Fruit fly (Drosophila melanogaster) whole organism, embryonic: ENCODE results near the gene Zpr1.

Experiments
- Abd-B ChIP-seq: fragments of 200-800 bp; sonication (Bioruptor generic); optimal IDR thresholded peaks from 2 replicates; lab custom pipeline; 2018; ENCODE audit warnings: missing biosample characterization, mild to moderate bottlenecking, missing genetic modification characterization, moderate library complexity
- Atf6 ChIP-seq: fragments of 200-800 bp; sonication (Bioruptor generic); IDR thresholded peaks from 2 replicates; pipeline ENCODE4 v1.3.6; 2022; ENCODE audit warnings: missing biosample characterization, missing genetic modification characterization
- CG10959 ChIP-seq: fragments of 200-800 bp; sonication (Bioruptor generic); IDR thresholded peaks from 2 replicates; pipeline ENCODE4 v1.3.6; 2022; ENCODE audit warnings: missing biosample characterization, missing genetic modification characterization
- CG11085 ChIP-seq: fragments of 200-800 bp; sonication (Bioruptor generic); IDR thresholded peaks from 2 replicates; pipeline ENCODE4 v1.3.6; 2022; ENCODE audit warnings: missing biosample characterization, missing genetic modification characterization
- CG12219 ChIP-seq: fragments of 200-800 bp; sonication (Bioruptor generic); optimal IDR thresholded peaks from 3 replicates; lab custom pipeline; 2018; ENCODE audit warnings: missing biosample characterization, mild to moderate bottlenecking, missing genetic modification characterization
- CG12744 ChIP-seq: fragments of 200-800 bp; sonication (Bioruptor generic); optimal IDR thresholded peaks from 2 replicates; lab custom pipeline; 2016; ENCODE audit warnings: missing biosample characterization, missing genetic modification characterization
- CG13424 ChIP-seq: fragments of 200-800 bp; sonication (Bioruptor generic); optimal IDR thresholded peaks from 2 replicates; lab custom pipeline; 2019; ENCODE audit warnings: missing biosample characterization, mild to moderate bottlenecking, missing genetic modification characterization, moderate library complexity
- CG17361 ChIP-seq: fragments of 200-800 bp; sonication (Bioruptor generic); IDR thresholded peaks from 3 replicates; pipeline ENCODE4 v1.3.6; 2022; ENCODE audit warnings: missing biosample characterization, missing genetic modification characterization
- CG17612 ChIP-seq: fragments of 200-800 bp; sonication (Bioruptor generic); IDR thresholded peaks from 2 replicates; pipeline ENCODE4 v1.3.6; 2022; ENCODE audit warnings: missing biosample characterization, missing genetic modification characterization
- CG18011 ChIP-seq: fragments of 200-800 bp; sonication (Bioruptor generic); optimal IDR thresholded peaks from 2 replicates; lab custom pipeline; 2017; ENCODE audit warnings: missing biosample characterization, missing genetic modification characterization, mild to moderate bottlenecking, moderate library complexity, missing genotype
- CG2199 ChIP-seq: fragments of 200-800 bp; sonication (Bioruptor generic); IDR thresholded peaks from 3 replicates; pipeline ENCODE4 v1.3.6; 2022; ENCODE audit warnings: missing biosample characterization, missing genetic modification characterization
- CG2889 ChIP-seq: fragments of 200-800 bp; sonication (Bioruptor generic); IDR thresholded peaks from 3 replicates; pipeline ENCODE4 v1.3.6; 2022; ENCODE audit warnings: missing biosample characterization, missing genetic modification characterization
- CG30020 ChIP-seq: fragments of 200-800 bp; optimal IDR thresholded peaks from 2 replicates; lab custom pipeline; 2019; ENCODE audit warnings: missing biosample characterization, mild to moderate bottlenecking, missing genetic modification characterization, moderate library complexity
- CG4707 ChIP-seq: fragments of 200-800 bp; sonication (Bioruptor generic); optimal IDR thresholded peaks from 2 replicates; lab custom pipeline; 2018; ENCODE audit warnings: missing biosample characterization, mild to moderate bottlenecking, missing genetic modification characterization, moderate library complexity
- CG6272 ChIP-seq: fragments of 200-800 bp; sonication (Bioruptor generic); IDR thresholded peaks from 2 replicates; pipeline ENCODE4 v1.3.6; 2022; ENCODE audit warnings: missing biosample characterization, missing genetic modification characterization
- CG6813 ChIP-seq: fragments of 200-800 bp; sonication (Bioruptor generic); optimal IDR thresholded peaks from 2 replicates; lab custom pipeline; 2017; ENCODE audit warnings: missing biosample characterization, missing genetic modification characterization, mild to moderate bottlenecking, moderate library complexity, missing genetic modification reagents
- CG7839 ChIP-seq: fragments of 200-800 bp; sonication (Bioruptor generic); optimal IDR thresholded peaks from 3 replicates; lab custom pipeline; 2018; ENCODE audit warnings: missing biosample characterization, mild to moderate bottlenecking, missing genetic modification characterization, moderate library complexity
- CG8281 ChIP-seq: fragments of 200-800 bp; sonication (Bioruptor generic); optimal IDR thresholded peaks from 2 replicates; lab custom pipeline; 2018; ENCODE audit warnings: missing biosample characterization, mild to moderate bottlenecking, missing genetic modification characterization, moderate library complexity
- CG8478 ChIP-seq: fragments of >200 bp; optimal IDR thresholded peaks from 2 replicates; lab custom pipeline; 2018
- CkIIα-i1 ChIP-seq: fragments of 200-800 bp; sonication (Bioruptor generic); IDR thresholded peaks from 2 replicates; pipeline ENCODE4 v1.3.6; 2022; ENCODE audit warnings: missing biosample characterization, missing genetic modification characterization
- Dbx ChIP-seq: fragments of 200-800 bp; sonication (Bioruptor generic); IDR thresholded peaks from 3 replicates; pipeline ENCODE4 v1.3.6; 2022; ENCODE audit warnings: missing biosample characterization, missing genetic modification characterization
- Dref ChIP-seq: fragments of 200-800 bp; sonication (Bioruptor generic); IDR thresholded peaks from 2 replicates; pipeline ENCODE4 v1.3.6; 2022; ENCODE audit warnings: missing biosample characterization, missing genetic modification characterization
- Elba2 ChIP-seq: fragments of 200-800 bp; sonication (Bioruptor generic); optimal IDR thresholded peaks from 3 replicates; lab custom pipeline; 2016; ENCODE audit warnings: missing biosample characterization, missing genetic modification characterization
- HLH4C ChIP-seq: fragments of 200-800 bp; sonication (Bioruptor generic); IDR thresholded peaks from 3 replicates; pipeline ENCODE4 v1.3.6; 2022; ENCODE audit warnings: missing biosample characterization, missing genetic modification characterization; ENCODE audit not compliant: partially characterized antibody
- Lhr ChIP-seq: fragments of 200-800 bp; sonication (Bioruptor generic); optimal IDR thresholded peaks from 3 replicates; lab custom pipeline; 2017; ENCODE audit warnings: mild to moderate bottlenecking, missing biosample characterization, missing genetic modification reagents, missing genetic modification characterization
- Lpt ChIP-seq: fragments of >200 bp; optimal IDR thresholded peaks from 2 replicates; lab custom pipeline; 2018; ENCODE audit warnings: missing biosample characterization, missing genetic modification characterization
- MTF-1 ChIP-seq: fragments of 200-800 bp; sonication (Bioruptor generic); optimal IDR thresholded peaks from 2 replicates; lab custom pipeline; 2018; ENCODE audit warnings: missing biosample characterization, mild to moderate bottlenecking, missing genetic modification characterization, borderline replicate concordance
- Nf-YB ChIP-seq: fragments of 200-800 bp; sonication (Bioruptor generic); optimal IDR thresholded peaks from 3 replicates; lab custom pipeline; 2019; ENCODE audit warnings: missing biosample characterization, mild to moderate bottlenecking, missing genetic modification characterization, moderate library complexity
- Oaz ChIP-seq: fragments of 200-800 bp; sonication (Bioruptor generic); IDR thresholded peaks from 2 replicates; pipeline ENCODE4 v1.3.6; 2022; ENCODE audit warnings: missing biosample characterization, missing genetic modification characterization
- Poxn ChIP-seq: fragments of 200-800 bp; sonication (Bioruptor generic); IDR thresholded peaks from 2 replicates; pipeline ENCODE4 v1.3.6; 2022; ENCODE audit warnings: missing biosample characterization, missing genetic modification characterization
- Sox100B ChIP-seq: fragments of 200-800 bp; sonication (Bioruptor generic); optimal IDR thresholded peaks from 3 replicates; lab custom pipeline; 2018; ENCODE audit warnings: missing biosample characterization, mild to moderate bottlenecking, missing genetic modification characterization
- ara ChIP-seq: fragments of 200-800 bp; sonication (Bioruptor generic); IDR thresholded peaks from 2 replicates; pipeline ENCODE4 v1.3.6; 2022; ENCODE audit warnings: missing biosample characterization, missing genetic modification characterization
- bcd ChIP-seq: fragments of 200-800 bp; sonication (Bioruptor generic); optimal IDR thresholded peaks from 2 replicates; lab custom pipeline; 2017; ENCODE audit warnings: missing biosample characterization, mild to moderate bottlenecking, missing genetic modification characterization
- bsh ChIP-seq, 2 experiments: fragments of 200-800 bp; sonication (Bioruptor generic); optimal IDR thresholded peaks; 2 replicates each; lab custom pipeline; 2017 to 2018; ENCODE audit warnings: mild to moderate bottlenecking in 2 of 2, missing biosample characterization in 2 of 2, missing genetic modification characterization in 2 of 2, moderate library complexity in 1 of 2
- cato ChIP-seq: fragments of 200-800 bp; sonication (Bioruptor generic); optimal IDR thresholded peaks from 2 replicates; lab custom pipeline; 2016; ENCODE audit warnings: missing biosample characterization, missing genetic modification characterization, borderline replicate concordance
- chif ChIP-seq, 2 experiments: fragments of 200-800 bp; sonication (Bioruptor generic); optimal IDR thresholded peaks; 3 replicates each; lab custom pipeline; 2016; ENCODE audit warnings: missing biosample characterization in 2 of 2, missing genetic modification characterization in 2 of 2
- crol ChIP-seq: fragments of 200-800 bp; sonication (Bioruptor generic); IDR thresholded peaks from 2 replicates; pipeline ENCODE4 v1.3.6; 2022; ENCODE audit warnings: missing biosample characterization, missing genetic modification characterization
- fru ChIP-seq: fragments of >200 bp; optimal IDR thresholded peaks from 2 replicates; lab custom pipeline; 2017
- fu2 ChIP-seq: fragments of 200-800 bp; sonication (Bioruptor generic); optimal IDR thresholded peaks from 2 replicates; lab custom pipeline; 2016; ENCODE audit warnings: missing biosample characterization, missing genetic modification characterization
- hb ChIP-seq: fragments of 200-800 bp; sonication (Bioruptor generic); IDR thresholded peaks from 3 replicates; pipeline ENCODE4 v1.3.6; 2022; ENCODE audit warnings: missing biosample characterization, missing genetic modification characterization; ENCODE audit not compliant: partially characterized antibody
- kay ChIP-seq: fragments of 200-800 bp; sonication (Bioruptor generic); optimal IDR thresholded peaks from 2 replicates; lab custom pipeline; 2016; ENCODE audit warnings: missing biosample characterization, missing genetic modification characterization
- ken ChIP-seq: fragments of 200-800 bp; sonication (Bioruptor generic); IDR thresholded peaks from 3 replicates; pipeline ENCODE4 v1.3.6; 2022; ENCODE audit warnings: missing biosample characterization, missing genetic modification characterization
- luna ChIP-seq: fragments of 200-800 bp; sonication (Bioruptor generic); optimal IDR thresholded peaks from 2 replicates; lab custom pipeline; 2016; ENCODE audit warnings: missing biosample characterization, missing genetic modification characterization
- mld ChIP-seq: fragments of 200-800 bp; sonication (Bioruptor generic); IDR thresholded peaks from 3 replicates; pipeline ENCODE4 v1.3.6; 2022; ENCODE audit warnings: missing biosample characterization, missing genetic modification characterization; ENCODE audit not compliant: partially characterized antibody
- psq ChIP-seq: fragments of 200-800 bp; sonication (Bioruptor generic); optimal IDR thresholded peaks from 2 replicates; lab custom pipeline; 2017; ENCODE audit warnings: missing biosample characterization, missing genetic modification characterization
- rib ChIP-seq: fragments of 200-800 bp; sonication (Bioruptor generic); IDR thresholded peaks from 2 replicates; pipeline ENCODE4 v1.3.6; 2022; ENCODE audit warnings: missing biosample characterization, missing genetic modification characterization
- sens-2 ChIP-seq: fragments of 200-800 bp; sonication (Bioruptor generic); IDR thresholded peaks from 2 replicates; pipeline ENCODE4 v1.3.6; 2022; ENCODE audit warnings: missing biosample characterization, missing genetic modification characterization
- tll ChIP-seq, 2 experiments: fragments of 200-800 bp in 1 of 2; fragments of >200 bp in 1 of 2; sonication (Bioruptor generic) in 1 of 2; optimal IDR thresholded peaks; 2 replicates each; lab custom pipeline; 2017 to 2019; ENCODE audit warnings: missing biosample characterization in 2 of 2, missing genetic modification characterization in 2 of 2, mild to moderate bottlenecking in 1 of 2, moderate library complexity in 1 of 2
- trem ChIP-seq: fragments of 200-800 bp; optimal IDR thresholded peaks from 3 replicates; lab custom pipeline; 2019; ENCODE audit warnings: missing biosample characterization, mild to moderate bottlenecking, missing genetic modification characterization, moderate library complexity
- wdn ChIP-seq: fragments of 200-800 bp; sonication (Bioruptor generic); IDR thresholded peaks from 2 replicates; pipeline ENCODE4 v1.3.6; 2022; ENCODE audit warnings: missing biosample characterization, missing genetic modification characterization

Gene Zpr1

DNA sequence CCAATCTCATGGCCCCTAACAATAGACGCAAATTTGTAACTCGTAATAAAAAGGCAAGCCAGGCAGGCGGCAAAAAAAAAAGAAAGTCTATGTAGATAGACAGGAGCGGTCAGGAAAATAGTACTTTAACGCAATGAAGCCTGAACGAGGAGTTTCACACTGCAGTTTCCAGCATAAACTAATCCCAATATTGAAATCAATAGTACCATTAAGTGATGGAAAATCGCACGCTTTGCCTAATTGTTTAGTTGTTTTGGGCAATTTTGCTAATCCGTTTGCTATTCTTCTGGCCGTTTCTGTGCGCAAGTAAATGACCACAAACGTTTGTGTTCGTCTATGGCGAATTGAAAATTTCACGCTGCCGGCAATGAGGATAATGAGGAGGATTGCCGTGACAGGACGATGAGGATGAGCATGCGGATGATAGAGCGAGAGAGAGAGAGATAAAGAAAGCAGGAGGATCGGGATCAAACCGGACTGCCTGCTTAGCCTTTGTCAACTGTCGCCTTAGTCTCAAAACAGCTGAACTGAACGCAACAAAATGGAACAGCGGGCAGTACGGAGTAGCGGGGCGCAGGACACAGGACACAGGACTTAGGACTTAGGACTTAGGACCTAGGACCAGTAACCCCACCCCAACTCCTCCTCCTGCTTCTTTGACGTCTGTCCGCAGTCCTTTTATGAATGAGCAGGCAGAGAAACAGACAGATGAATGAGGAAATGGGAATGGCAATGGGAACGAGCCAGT is 34.5 kb downstream of the Zpr1 start (continued):
- no peak for TF ChIP-seq CG30020 (tag; lab: Kevin White, UChicago)
- TF ChIP-seq CG8478 (lab: Kevin White, UChicago), result no peak
- no peak for TF ChIP-seq CG6813 (GFP tag; lab: Kevin White, UChicago)
- no peak for TF ChIP-seq CG12744 (GFP tag; lab: Kevin White, UChicago)
- no peak for TF ChIP-seq HLH4C (GFP tag; lab: Robert Waterston, UW)
- TF ChIP-seq Lpt (GFP tag; lab: Kevin White, UChicago), result no peak
- TF ChIP-seq Dbx (GFP tag; lab: Robert Waterston, UW), result no peak
- TF ChIP-seq CG8281 (tag; lab: Kevin White, UChicago), result no peak
- no peak for TF ChIP-seq Abd-B (GFP tag; lab: Kevin White, UChicago)
- TF ChIP-seq CG18011 (GFP tag; lab: Kevin White, UChicago), result no peak
- TF ChIP-seq CG10959 (GFP tag; lab: Robert Waterston, UW), result no peak
- no peak for TF ChIP-seq chif (GFP tag; optimal IDR thresholded peaks at IDR 0.05; lab: Kevin White, UChicago)
- no peak for TF ChIP-seq CG11085
- no peak for TF ChIP-seq luna (GFP tag; lab: Kevin White, UChicago)
- TF ChIP-seq ara (GFP tag; lab: Robert Waterston, UW), result no peak
- no peak for TF ChIP-seq rib
- TF ChIP-seq sens-2 (GFP tag; lab: Robert Waterston, UW), result no peak
- no peak for TF ChIP-seq Elba2
- no peak for TF ChIP-seq CG17612 (GFP tag; lab: Robert Waterston, UW)
- TF ChIP-seq psq (GFP tag; lab: Kevin White, UChicago), result no peak
- no peak for TF ChIP-seq CG4707 (GFP tag; lab: Kevin White, UChicago)
- no peak for TF ChIP-seq wdn (GFP tag; lab: Robert Waterston, UW)
- no peak for TF ChIP-seq trem (tag; lab: Kevin White, UChicago)
- no peak for TF ChIP-seq CG2889 (GFP tag; lab: Robert Waterston, UW)
- TF ChIP-seq CG6272 (GFP tag; lab: Robert Waterston, UW), result no peak
- 0 out of 2 replicates have a peak, but pooled peaks have one; percentile 16 for TF ChIP-seq Oaz (GFP tag; lab: Robert Waterston, UW)
- TF ChIP-seq CkIIα-i1 (GFP tag; lab: Robert Waterston, UW), result no peak
- TF ChIP-seq Sox100B (GFP tag; lab: Kevin White, UChicago), result no peak
- TF ChIP-seq kay (GFP tag; lab: Kevin White, UChicago), result no peak
- peak; percentile 40 for TF ChIP-seq CG7839 (tag; lab: Kevin White, UChicago)
- peak; percentile 7; the same call in 1 of the 3 replicates for TF ChIP-seq ken (GFP tag; lab: Robert Waterston, UW)
- TF ChIP-seq CG12219 (GFP tag; lab: Kevin White, UChicago), result no peak
- no peak for TF ChIP-seq Atf6 (GFP tag; lab: Robert Waterston, UW)
- TF ChIP-seq fru (lab: Kevin White, UChicago), result no peak
- no peak for TF ChIP-seq hb
- TF ChIP-seq CG2199, result no peak
- no peak for TF ChIP-seq Nf-YB (GFP tag; lab: Kevin White, UChicago)
- peak; percentile 17 for TF ChIP-seq bcd (GFP tag; lab: Kevin White, UChicago)
- TF ChIP-seq Poxn, result no peak
- TF ChIP-seq Dref, result no peak
- no peak for TF ChIP-seq CG13424 (tag; lab: Kevin White, UChicago)
- no peak for TF ChIP-seq cato (GFP tag; lab: Kevin White, UChicago)
- TF ChIP-seq tll (GFP tag; optimal IDR thresholded peaks at IDR 0.05; lab: Kevin White, UChicago), result peak in 1 of 2 experiments; percentile 54
- TF ChIP-seq bsh (GFP tag; optimal IDR thresholded peaks at IDR 0.05; lab: Kevin White, UChicago), result peak in 1 of 2 experiments; percentile 20
- TF ChIP-seq fu2 (GFP tag; lab: Kevin White, UChicago), result no peak
- no peak for TF ChIP-seq crol (GFP tag; lab: Robert Waterston, UW)
- no peak for TF ChIP-seq mld (GFP tag; lab: Robert Waterston, UW)
- TF ChIP-seq MTF-1 (GFP tag; lab: Kevin White, UChicago), result no peak
- TF ChIP-seq CG17361 (GFP tag; lab: Robert Waterston, UW), result no peak
- no peak for TF ChIP-seq Lhr
